Fruit fly (Drosophila melanogaster): ENCODE data around the gene Mrp4.

Mrp4 gene

dm6 chr3R:11614507-11614906, 45.5 kb downstream of the Mrp4 start:
- no peak for TF ChIP-seq CG12768 (GFP tag; optimal IDR thresholded peaks at IDR 0.05)
- TF ChIP-seq CG14711 (tag; optimal IDR thresholded peaks at IDR 0.05): peak; percentile 40
- TF ChIP-seq bab1 (GFP tag; optimal IDR thresholded peaks at IDR 0.05): peak; percentile 46

- TF ChIP-seq CG12768 (GFP tag; optimal IDR thresholded peaks at IDR 0.05): no peak
- no peak for TF ChIP-seq cic (GFP tag; optimal IDR thresholded peaks at IDR 0.05)
- no peak for TF ChIP-seq CG1620 (GFP tag; optimal IDR thresholded peaks at IDR 0.05)
- no peak for TF ChIP-seq Mnt (GFP tag; optimal IDR thresholded peaks at IDR 0.05)
- TF ChIP-seq CG5204 (GFP tag; optimal IDR thresholded peaks at IDR 0.05): no peak
- TF ChIP-seq CG14711 (tag; optimal IDR thresholded peaks at IDR 0.05): no peak
- TF ChIP-seq ovo (GFP tag; optimal IDR thresholded peaks at IDR 0.05): no peak
- TF ChIP-seq Clk (GFP tag; optimal IDR thresholded peaks at IDR 0.05): no peak
- TF ChIP-seq bab1 (GFP tag; optimal IDR thresholded peaks at IDR 0.05): no peak
- TF ChIP-seq CG11617 (GFP tag; optimal IDR thresholded peaks at IDR 0.05): no peak
Measured at dm6 chr3R:11615415-11616104, 46.5 kb downstream of the Mrp4 start.

- TF ChIP-seq CG14711 (tag; optimal IDR thresholded peaks at IDR 0.05) (no peak), cic (GFP tag; optimal IDR thresholded peaks at IDR 0.05) (no peak), ovo (GFP tag; optimal IDR thresholded peaks at IDR 0.05) (no peak), CG5204 (GFP tag; optimal IDR thresholded peaks at IDR 0.05) (no peak), CG33017 (tag; optimal IDR thresholded peaks at IDR 0.05) (no peak), CG11617 (GFP tag; optimal IDR thresholded peaks at IDR 0.05) (no peak), toe (GFP tag; optimal IDR thresholded peaks at IDR 0.05) (no peak), Crg-1 (GFP tag; optimal IDR thresholded peaks at IDR 0.05) (no peak), pad (GFP tag; optimal IDR thresholded peaks at IDR 0.05) (no peak), CG7045 (GFP tag; optimal IDR thresholded peaks at IDR 0.05) (no peak), cnc (optimal IDR thresholded peaks at IDR 0.05) (no peak), kay (GFP tag; ENCODE audit: borderline replicate concordance) (no peak), bab1 (GFP tag; optimal IDR thresholded peaks at IDR 0.05) (no peak), Hr96 (GFP tag; optimal IDR thresholded peaks at IDR 0.05) (no peak), CG1620 (GFP tag; optimal IDR thresholded peaks at IDR 0.05) (no peak), CG12768 (GFP tag; optimal IDR thresholded peaks at IDR 0.05) (no peak), Clk (GFP tag; optimal IDR thresholded peaks at IDR 0.05) (no peak), tj (GFP tag; optimal IDR thresholded peaks at IDR 0.05) (no peak)
Measured at dm6 chr3R:11616219-11616618, 47.2 kb downstream of the Mrp4 start.

dm6 chr3R:11617363-11617762, 48.3 kb downstream of the Mrp4 start:
- TF ChIP-seq CG14711 (tag; optimal IDR thresholded peaks at IDR 0.05): no peak
- no peak for TF ChIP-seq Crg-1 (GFP tag; optimal IDR thresholded peaks at IDR 0.05)
- TF ChIP-seq toe (GFP tag; optimal IDR thresholded peaks at IDR 0.05): no peak
- TF ChIP-seq tj (GFP tag; optimal IDR thresholded peaks at IDR 0.05): no peak
- TF ChIP-seq CG11617 (GFP tag; optimal IDR thresholded peaks at IDR 0.05): no peak
- TF ChIP-seq ovo (GFP tag; optimal IDR thresholded peaks at IDR 0.05): no peak
- no peak for TF ChIP-seq kay (GFP tag; ENCODE audit: borderline replicate concordance)
- TF ChIP-seq bab1 (GFP tag; optimal IDR thresholded peaks at IDR 0.05): no peak
- TF ChIP-seq CG7045 (GFP tag; optimal IDR thresholded peaks at IDR 0.05): no peak
- no peak for TF ChIP-seq Clk (GFP tag; optimal IDR thresholded peaks at IDR 0.05)
- no peak for TF ChIP-seq cnc (optimal IDR thresholded peaks at IDR 0.05)
- no peak for TF ChIP-seq CG1620 (GFP tag; optimal IDR thresholded peaks at IDR 0.05)
- TF ChIP-seq CG12768 (GFP tag; optimal IDR thresholded peaks at IDR 0.05): no peak

- TF ChIP-seq Crg-1 (GFP tag; optimal IDR thresholded peaks at IDR 0.05): no peak
- TF ChIP-seq bab1 (GFP tag; optimal IDR thresholded peaks at IDR 0.05): no peak
- no peak for TF ChIP-seq cnc (optimal IDR thresholded peaks at IDR 0.05)
- TF ChIP-seq Mnt (GFP tag; optimal IDR thresholded peaks at IDR 0.05): no peak
- no peak for TF ChIP-seq tj (GFP tag; optimal IDR thresholded peaks at IDR 0.05)
Measured at dm6 chr3R:11617849-11618248, 48.8 kb downstream of the Mrp4 start.

dm6 chr3R:11618879-11619278, 49.8 kb downstream of the Mrp4 start:
- TF ChIP-seq CG12768 (GFP tag; optimal IDR thresholded peaks at IDR 0.05) (peak; percentile 21), tj (GFP tag; optimal IDR thresholded peaks at IDR 0.05) (peak; percentile 61), CG1620 (GFP tag; optimal IDR thresholded peaks at IDR 0.05) (no peak)

dm6 chr3R:11619709-11620409, 50.8 kb downstream of the Mrp4 start, which contains the start of the genes Jupiter and CG14710:
Gene Jupiter (minus strand): TSS chr3R:11619906.
Gene CG14710 (plus strand): TSS chr3R:11620090.
- TF ChIP-seq CG5204 (GFP tag; optimal IDR thresholded peaks at IDR 0.05) (no peak), CG12768 (GFP tag; optimal IDR thresholded peaks at IDR 0.05) (peak; percentile 4), CG11617 (GFP tag; optimal IDR thresholded peaks at IDR 0.05) (no peak), CG7101 (tag; optimal IDR thresholded peaks at IDR 0.05) (peak; percentile 63), toe (GFP tag; optimal IDR thresholded peaks at IDR 0.05) (no peak), bab1 (GFP tag; optimal IDR thresholded peaks at IDR 0.05) (peak; percentile 72), CG14711 (tag; optimal IDR thresholded peaks at IDR 0.05) (peak; percentile 72), CG7045 (GFP tag; optimal IDR thresholded peaks at IDR 0.05) (peak; percentile 23), cic (GFP tag; optimal IDR thresholded peaks at IDR 0.05) (peak; percentile 45), kay (GFP tag; ENCODE audit: borderline replicate concordance) (no peak), CG33017 (tag; optimal IDR thresholded peaks at IDR 0.05) (peak; percentile 27), Crg-1 (GFP tag; optimal IDR thresholded peaks at IDR 0.05) (peak; percentile 38), Mnt (GFP tag; optimal IDR thresholded peaks at IDR 0.05) (peak; percentile 60), Clk (GFP tag; optimal IDR thresholded peaks at IDR 0.05) (peak; percentile 59), tj (GFP tag; optimal IDR thresholded peaks at IDR 0.05) (peak; percentile 70), CG1620 (GFP tag; optimal IDR thresholded peaks at IDR 0.05) (peak; percentile 78), cnc (optimal IDR thresholded peaks at IDR 0.05) (no peak), pad (GFP tag; optimal IDR thresholded peaks at IDR 0.05) (peak; percentile 5), ovo (GFP tag; optimal IDR thresholded peaks at IDR 0.05) (peak; percentile 63)
